Worm (Caenorhabditis elegans) whole organism, young adult: ENCODE results near the gene pei-1.

Experiments used
- F57C9.4 ChIP-seq: sonication (generic microtip); optimal IDR thresholded peaks from 2 replicates; lab custom pipeline; 2017; ENCODE audit warnings: mild to moderate bottlenecking, missing genetic modification characterization, missing compliant biosample characterization
- dox-1 ChIP-seq: fragments of 200-800 bp; sonication (Bioruptor generic); IDR thresholded peaks from 2 replicates; pipeline ENCODE4 v1.3.6; 2022; ENCODE audit warnings: missing genetic modification reagents, missing genetic modification characterization, missing compliant biosample characterization
- hrde-1 ChIP-seq: sonication (generic microtip); optimal IDR thresholded peaks from 2 replicates; lab custom pipeline; 2016; ENCODE audit warnings: missing genetic modification characterization, mild to moderate bottlenecking, missing compliant biosample characterization, moderate library complexity, missing genotype, missing genetic modification reagents, borderline replicate concordance
- nhr-179 ChIP-seq: sonication (generic microtip); optimal IDR thresholded peaks from 2 replicates; lab custom pipeline; 2016; ENCODE audit warnings: mild to moderate bottlenecking, missing genetic modification characterization, missing compliant biosample characterization
- nhr-90 ChIP-seq: sonication (generic microtip); optimal IDR thresholded peaks from 2 replicates; lab custom pipeline; 2016; ENCODE audit warnings: missing genotype, mild to moderate bottlenecking, missing genetic modification characterization, missing compliant biosample characterization
- pha-4 ChIP-seq: fragments of 150-350 bp; sonication (generic microtip); optimal IDR thresholded peaks from 2 replicates; lab custom pipeline; 2014; ENCODE audit warnings: missing biosample characterization, missing genetic modification reagents, missing genetic modification characterization
- tlf-1 ChIP-seq: fragments of 200-800 bp; sonication (Bioruptor generic); optimal IDR thresholded peaks from 2 replicates; lab custom pipeline; 2018; ENCODE audit warnings: mild to moderate bottlenecking, missing genetic modification characterization, missing compliant biosample characterization
- unc-62 ChIP-seq: fragments of 150-350 bp; optimal IDR thresholded peaks from 2 replicates; lab custom pipeline; 2014; ENCODE audit warnings: missing biosample characterization, missing genetic modification reagents, missing genetic modification characterization
- zfh-2 ChIP-seq: fragments of 200-800 bp; sonication (Bioruptor generic); conservative IDR thresholded peaks from 2 replicates; pipeline ENCODE4 v1.3.6; 2022; ENCODE audit warnings: missing genetic modification reagents, missing genetic modification characterization, missing compliant biosample characterization

DNA sequence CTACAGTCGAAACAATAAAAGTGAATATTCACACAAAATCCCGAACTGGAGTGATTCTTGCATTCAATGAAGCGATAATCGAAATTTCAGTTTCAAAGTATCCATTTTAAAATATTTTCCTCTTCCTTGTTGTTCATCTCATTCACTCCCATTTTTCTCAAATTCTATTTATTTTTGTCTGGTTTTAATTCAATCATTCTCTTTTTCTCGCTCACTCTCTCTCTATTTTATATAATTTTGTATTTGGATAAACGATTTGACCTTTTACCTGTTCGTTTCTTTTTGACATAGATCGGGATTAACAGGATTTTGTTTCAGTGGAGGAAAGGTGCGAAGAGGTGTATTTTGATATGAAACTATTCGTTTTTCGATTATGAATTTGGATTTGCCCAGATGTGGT, 46.3 kb downstream of the pei-1 start, which contains the start of gene T05A1.5:
- TF ChIP-seq zfh-2 (no peak), dox-1 (GFP tag; lab: Robert Waterston, UW) (no peak), pha-4 (tag; lab: Kevin White, UChicago) (no peak), nhr-90 (no peak), F57C9.4 (tag; lab: Kevin White, UChicago) (no peak), tlf-1 (GFP tag; lab: Kevin White, UChicago) (no peak), nhr-179 (tag; lab: Kevin White, UChicago) (no peak), unc-62 (no peak), hrde-1 (tag; lab: Kevin White, UChicago) (no peak)
